Fruit fly (Drosophila melanogaster) whole organism, embryonic: ENCODE data around the gene CG17359.

Source experiments
- Adf1 ChIP-seq: fragments of 200-800 bp; sonication (Bioruptor generic); IDR thresholded peaks from 2 replicates; pipeline ENCODE4 v1.3.6; 2022; ENCODE audit warnings: missing biosample characterization, missing genetic modification characterization
- Atf-2 ChIP-seq: fragments of 200-800 bp; sonication (Bioruptor generic); optimal IDR thresholded peaks from 2 replicates; lab custom pipeline; 2016; ENCODE audit warnings: missing biosample characterization, missing genetic modification characterization
- C15 ChIP-seq: fragments of 200-800 bp; sonication (Bioruptor generic); IDR thresholded peaks from 3 replicates; pipeline ENCODE4 v1.3.6; 2022; ENCODE audit warnings: missing biosample characterization, missing genetic modification characterization
- CG10147 ChIP-seq: fragments of 200-800 bp; sonication (Bioruptor generic); optimal IDR thresholded peaks from 2 replicates; lab custom pipeline; 2019; ENCODE audit warnings: missing biosample characterization, mild to moderate bottlenecking, missing genetic modification characterization, moderate library complexity
- CG1024 ChIP-seq: fragments of 200-800 bp; sonication (Bioruptor generic); IDR thresholded peaks from 2 replicates; pipeline ENCODE4 v1.3.6; 2022; ENCODE audit warnings: missing biosample characterization, missing genetic modification characterization
- CG11456 ChIP-seq: fragments of 200-800 bp; sonication (Bioruptor generic); IDR thresholded peaks from 3 replicates; pipeline ENCODE4 v1.3.6; 2022; ENCODE audit warnings: missing biosample characterization, missing genetic modification characterization
- CG12219 ChIP-seq: fragments of 200-800 bp; sonication (Bioruptor generic); optimal IDR thresholded peaks from 3 replicates; lab custom pipeline; 2018; ENCODE audit warnings: missing biosample characterization, mild to moderate bottlenecking, missing genetic modification characterization
- CG13296 ChIP-seq: fragments of 200-800 bp; sonication (Bioruptor generic); optimal IDR thresholded peaks from 3 replicates; lab custom pipeline; 2018; ENCODE audit warnings: missing biosample characterization, mild to moderate bottlenecking, missing genetic modification characterization
- CG16779 ChIP-seq: fragments of 200-800 bp; sonication (Bioruptor generic); IDR thresholded peaks from 2 replicates; pipeline ENCODE4 v1.3.6; 2022; ENCODE audit warnings: missing biosample characterization, missing genetic modification characterization
- CG17829 ChIP-seq: fragments of 200-800 bp; optimal IDR thresholded peaks from 2 replicates; lab custom pipeline; 2019; ENCODE audit warnings: missing biosample characterization, mild to moderate bottlenecking, missing genetic modification characterization, moderate library complexity
- CG30403 ChIP-seq: fragments of 200-800 bp; sonication (Bioruptor generic); optimal IDR thresholded peaks from 3 replicates; lab custom pipeline; 2016; ENCODE audit warnings: missing biosample characterization, missing genetic modification characterization
- CG33557 ChIP-seq: fragments of 200-800 bp; sonication (Bioruptor generic); optimal IDR thresholded peaks from 2 replicates; lab custom pipeline; 2019; ENCODE audit warnings: missing biosample characterization, mild to moderate bottlenecking, missing genetic modification characterization, moderate library complexity
- CG34224 ChIP-seq: fragments of 200-800 bp; sonication (Bioruptor generic); IDR thresholded peaks from 3 replicates; pipeline ENCODE4 v1.3.6; 2022; ENCODE audit warnings: missing biosample characterization, missing genetic modification characterization; ENCODE audit not compliant: partially characterized antibody
- CG6854 ChIP-seq: fragments of 200-800 bp; sonication (Bioruptor generic); optimal IDR thresholded peaks from 3 replicates; lab custom pipeline; 2017; ENCODE audit warnings: missing biosample characterization, mild to moderate bottlenecking, missing genetic modification characterization
- CHES-1-like ChIP-seq: fragments of 200-800 bp; sonication (Bioruptor generic); optimal IDR thresholded peaks from 2 replicates; lab custom pipeline; 2016; ENCODE audit warnings: missing biosample characterization, missing genetic modification characterization
- D19B ChIP-seq: fragments of 200-800 bp; sonication (Bioruptor generic); optimal IDR thresholded peaks from 2 replicates; lab custom pipeline; 2017; ENCODE audit warnings: missing biosample characterization, mild to moderate bottlenecking, missing genetic modification characterization
- Dad ChIP-seq: fragments of 200-800 bp; sonication (Bioruptor generic); optimal IDR thresholded peaks from 3 replicates; lab custom pipeline; 2016; ENCODE audit warnings: missing biosample characterization, missing genetic modification characterization
- Dip3 ChIP-seq: fragments of 200-800 bp; sonication (Bioruptor generic); optimal IDR thresholded peaks from 3 replicates; lab custom pipeline; 2016; ENCODE audit warnings: missing biosample characterization, missing genetic modification characterization
- Elba2 ChIP-seq: fragments of 200-800 bp; sonication (Bioruptor generic); optimal IDR thresholded peaks from 3 replicates; lab custom pipeline; 2016; ENCODE audit warnings: missing biosample characterization, missing genetic modification characterization
- GATAe ChIP-seq: fragments of 200-800 bp; sonication (Bioruptor generic); conservative IDR thresholded peaks from 2 replicates; pipeline ENCODE4 v1.3.6; 2022; ENCODE audit warnings: missing biosample characterization, missing genetic modification characterization
- HLH54F ChIP-seq: fragments of 200-800 bp; sonication (Bioruptor generic); optimal IDR thresholded peaks from 3 replicates; lab custom pipeline; 2016; ENCODE audit warnings: missing biosample characterization, missing genetic modification characterization
- Hmr ChIP-seq: fragments of 200-800 bp; sonication (Bioruptor generic); optimal IDR thresholded peaks from 3 replicates; lab custom pipeline; 2017; ENCODE audit warnings: mild to moderate bottlenecking, missing biosample characterization, missing genetic modification reagents, missing genetic modification characterization
- Hr51 ChIP-seq, 2 experiments: fragments of 200-800 bp; sonication (Bioruptor generic); optimal IDR thresholded peaks; 2 replicates in 1 of 2; 3 replicates in 1 of 2; lab custom pipeline; 2016 to 2018; ENCODE audit warnings: missing biosample characterization in 2 of 2, missing genetic modification characterization in 2 of 2, mild to moderate bottlenecking in 1 of 2, moderate library complexity in 1 of 2
- Mad ChIP-seq: fragments of 200-800 bp; sonication (Bioruptor generic); optimal IDR thresholded peaks from 2 replicates; lab custom pipeline; 2016; ENCODE audit warnings: missing biosample characterization, missing genetic modification characterization
- Opbp ChIP-seq: fragments of 200-800 bp; sonication (Bioruptor generic); IDR thresholded peaks from 3 replicates; pipeline ENCODE4 v1.3.6; 2022; ENCODE audit warnings: missing biosample characterization, missing genetic modification characterization; ENCODE audit not compliant: partially characterized antibody
- Rx ChIP-seq: fragments of 200-800 bp; sonication (Bioruptor generic); IDR thresholded peaks from 2 replicates; pipeline ENCODE4 v1.3.6; 2022; ENCODE audit warnings: missing biosample characterization, missing genetic modification characterization
- Sin3A ChIP-seq: fragments of >200 bp; optimal IDR thresholded peaks from 2 replicates; lab custom pipeline; 2018
- TFAM ChIP-seq: fragments of 200-800 bp; sonication (Bioruptor generic); optimal IDR thresholded peaks from 2 replicates; lab custom pipeline; 2017; ENCODE audit warnings: missing biosample characterization, missing genetic modification characterization, inconsistent platforms
- Tbp ChIP-seq: fragments of >200 bp; optimal IDR thresholded peaks from 2 replicates; lab custom pipeline; 2018; ENCODE audit warnings: missing biosample characterization, missing genetic modification characterization
- ap ChIP-seq: fragments of 200-800 bp; sonication (Bioruptor generic); IDR thresholded peaks from 2 replicates; pipeline ENCODE4 v1.3.6; 2022; ENCODE audit warnings: missing biosample characterization, missing genetic modification characterization
- bigmax ChIP-seq: fragments of 200-800 bp; sonication (Bioruptor generic); optimal IDR thresholded peaks from 2 replicates; lab custom pipeline; 2018; ENCODE audit warnings: missing biosample characterization, mild to moderate bottlenecking, missing genetic modification characterization
- cato ChIP-seq: fragments of 200-800 bp; sonication (Bioruptor generic); optimal IDR thresholded peaks from 2 replicates; lab custom pipeline; 2016; ENCODE audit warnings: missing biosample characterization, missing genetic modification characterization, borderline replicate concordance
- dmrt11E ChIP-seq: fragments of 200-800 bp; sonication (Bioruptor generic); optimal IDR thresholded peaks from 3 replicates; lab custom pipeline; 2018; ENCODE audit warnings: missing biosample characterization, mild to moderate bottlenecking, missing genetic modification characterization, moderate library complexity
- gem ChIP-seq: fragments of 200-800 bp; sonication (Bioruptor generic); optimal IDR thresholded peaks from 2 replicates; lab custom pipeline; 2019; ENCODE audit warnings: missing biosample characterization, mild to moderate bottlenecking, missing genetic modification characterization, moderate library complexity
- gro ChIP-seq: fragments of 200-800 bp; sonication (Bioruptor generic); optimal IDR thresholded peaks from 2 replicates; lab custom pipeline; 2016; ENCODE audit warnings: missing biosample characterization, missing genetic modification characterization
- inv ChIP-seq: fragments of 200-800 bp; sonication (Bioruptor generic); IDR thresholded peaks from 2 replicates; pipeline ENCODE4 v1.3.6; 2022; ENCODE audit warnings: missing biosample characterization, missing genetic modification characterization; ENCODE audit not compliant: partially characterized antibody
- kah ChIP-seq: fragments of 200-800 bp; sonication (Bioruptor generic); optimal IDR thresholded peaks from 2 replicates; lab custom pipeline; 2018; ENCODE audit warnings: missing biosample characterization, mild to moderate bottlenecking, missing genetic modification characterization
- lov ChIP-seq, 2 experiments: fragments of 200-800 bp in 1 of 2; fragments of >200 bp in 1 of 2; sonication (Bioruptor generic) in 1 of 2; IDR thresholded peaks in 1 of 2; optimal IDR thresholded peaks in 1 of 2; 2 replicates in 1 of 2; 3 replicates in 1 of 2; pipeline versions ENCODE4 v1.3.6 to Lab custom; 2017 to 2022; ENCODE audit warnings: missing biosample characterization in 1 of 2, missing genetic modification characterization in 1 of 2
- mld ChIP-seq: fragments of 200-800 bp; sonication (Bioruptor generic); IDR thresholded peaks from 3 replicates; pipeline ENCODE4 v1.3.6; 2022; ENCODE audit warnings: missing biosample characterization, missing genetic modification characterization; ENCODE audit not compliant: partially characterized antibody
- nerfin-1 ChIP-seq: fragments of 200-800 bp; sonication (Bioruptor generic); optimal IDR thresholded peaks from 3 replicates; lab custom pipeline; 2019; ENCODE audit warnings: missing biosample characterization, mild to moderate bottlenecking, missing genetic modification characterization, moderate library complexity
- otp ChIP-seq: fragments of 200-800 bp; sonication (Bioruptor generic); IDR thresholded peaks from 3 replicates; pipeline ENCODE4, ENCODE4 v1.3.6; 2022; ENCODE audit warnings: missing biosample characterization, missing genetic modification characterization
- rib ChIP-seq: fragments of 200-800 bp; sonication (Bioruptor generic); IDR thresholded peaks from 2 replicates; pipeline ENCODE4 v1.3.6; 2022; ENCODE audit warnings: missing biosample characterization, missing genetic modification characterization
- sens-2 ChIP-seq: fragments of 200-800 bp; sonication (Bioruptor generic); IDR thresholded peaks from 2 replicates; pipeline ENCODE4 v1.3.6; 2022; ENCODE audit warnings: missing biosample characterization, missing genetic modification characterization
- sim ChIP-seq: fragments of 200-800 bp; sonication (Bioruptor generic); IDR thresholded peaks from 2 replicates; pipeline ENCODE4 v1.3.6; 2022; ENCODE audit warnings: missing biosample characterization, missing genetic modification characterization
- slbo ChIP-seq: fragments of 200-800 bp; sonication (Bioruptor generic); IDR thresholded peaks from 2 replicates; pipeline ENCODE4 v1.3.6; 2022; ENCODE audit warnings: missing biosample characterization, missing genetic modification characterization
- slp2 ChIP-seq: fragments of 200-800 bp; sonication (Bioruptor generic); optimal IDR thresholded peaks from 2 replicates; lab custom pipeline; 2016; ENCODE audit warnings: missing biosample characterization, missing genetic modification characterization
- tio ChIP-seq: fragments of 200-800 bp; sonication (Bioruptor generic); optimal IDR thresholded peaks from 2 replicates; lab custom pipeline; 2017; ENCODE audit warnings: missing biosample characterization, missing genetic modification characterization, inconsistent platforms
- zf30C ChIP-seq: fragments of 200-800 bp; sonication (Bioruptor generic); optimal IDR thresholded peaks from 3 replicates; lab custom pipeline; 2018; ENCODE audit warnings: missing biosample characterization, mild to moderate bottlenecking, missing genetic modification characterization

Gene CG17359

DNA sequence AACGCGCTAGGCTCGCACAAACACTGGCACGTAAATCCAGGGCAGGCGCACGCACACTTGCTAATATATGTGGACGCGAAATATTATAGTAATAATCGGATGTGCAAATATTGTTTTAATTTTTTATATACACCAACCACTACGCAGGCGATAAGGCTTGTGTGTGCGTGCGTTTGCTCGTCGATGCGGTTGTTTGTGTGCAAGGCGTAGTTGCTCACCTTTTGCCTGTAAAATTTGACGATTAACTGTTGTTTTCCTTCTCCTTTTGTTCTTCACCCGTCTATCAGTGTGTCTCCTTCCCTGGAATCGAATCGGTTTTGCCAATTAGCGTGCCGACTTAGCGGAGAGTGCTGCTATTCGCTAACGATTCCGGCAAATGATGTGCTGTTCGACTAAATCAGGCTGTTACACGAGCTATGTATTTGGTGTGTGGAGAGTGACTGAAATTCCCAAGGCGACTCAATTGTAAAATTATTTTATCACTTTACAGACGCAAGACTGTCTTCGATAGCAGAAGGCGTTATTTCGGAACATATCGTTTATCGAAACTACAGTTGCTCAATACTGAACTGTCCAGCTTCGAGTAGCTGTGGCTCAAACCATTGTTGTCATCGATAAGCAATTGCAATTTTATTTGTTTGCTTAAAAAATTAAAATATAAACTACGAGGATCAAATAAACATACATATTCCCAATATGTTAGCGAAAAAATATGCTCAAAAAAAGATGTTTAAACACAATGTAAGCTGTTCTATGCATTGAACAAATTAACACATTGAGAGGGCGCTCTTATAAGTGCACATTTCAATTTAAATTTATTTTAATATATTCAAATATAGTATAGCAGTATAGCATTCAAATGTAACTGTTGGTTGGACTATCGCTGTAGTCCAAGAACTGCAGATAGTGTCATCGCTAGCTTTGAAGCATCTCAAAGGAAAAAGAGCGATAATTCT is 32.4 kb upstream of the CG17359 start, which contains the start of the genes CG6650 and endos (continued):
- TF ChIP-seq tio (GFP tag; lab: Kevin White, UChicago): no peak
- TF ChIP-seq kah (GFP tag; lab: Kevin White, UChicago): no peak
- TF ChIP-seq GATAe (GFP tag; lab: Robert Waterston, UW): no peak
- peak in 1 of 2 experiments; percentile 17 for TF ChIP-seq Hr51 (GFP tag; optimal IDR thresholded peaks at IDR 0.05; lab: Kevin White, UChicago)
- no peak for TF ChIP-seq TFAM (GFP tag; lab: Kevin White, UChicago)
- no peak for TF ChIP-seq lov (optimal IDR thresholded peaks at IDR 0.05; lab: Kevin White, UChicago)
- TF ChIP-seq lov (GFP tag; IDR thresholded peaks at IDR 0.05; lab: Robert Waterston, UW): no peak
- TF ChIP-seq Mad (GFP tag; lab: Kevin White, UChicago): no peak
- TF ChIP-seq C15 (GFP tag; lab: Robert Waterston, UW): no peak
- peak; percentile 56; the same call in 1 of the 2 replicates for TF ChIP-seq slbo (GFP tag; lab: Robert Waterston, UW)
- TF ChIP-seq CG12219 (GFP tag; lab: Kevin White, UChicago): no peak
- TF ChIP-seq CG16779 (GFP tag; lab: Robert Waterston, UW): no peak
- TF ChIP-seq Atf-2: no peak
- TF ChIP-seq CHES-1-like (GFP tag; lab: Kevin White, UChicago): no peak
- no peak for TF ChIP-seq gro (GFP tag; lab: Kevin White, UChicago)
- TF ChIP-seq Tbp (GFP tag; lab: Kevin White, UChicago): no peak
- TF ChIP-seq Dip3 (GFP tag; lab: Kevin White, UChicago): peak; percentile 5
- TF ChIP-seq CG30403: peak; percentile 39
- TF ChIP-seq otp: no peak
- peak; percentile 69 for TF ChIP-seq CG13296 (GFP tag; lab: Kevin White, UChicago)
- TF ChIP-seq sim (GFP tag; lab: Robert Waterston, UW): no peak
- peak; percentile 52 for TF ChIP-seq CG17829 (tag; lab: Kevin White, UChicago)
- TF ChIP-seq Adf1: no peak
- peak; percentile 57 for TF ChIP-seq Sin3A (lab: Kevin White, UChicago)
- TF ChIP-seq HLH54F (GFP tag; lab: Kevin White, UChicago): peak; percentile 4
- TF ChIP-seq Dad (GFP tag; lab: Kevin White, UChicago): no peak
- peak; percentile 74 for TF ChIP-seq Opbp
- TF ChIP-seq inv: peak; percentile 68
- TF ChIP-seq nerfin-1 (tag; lab: Kevin White, UChicago): peak; percentile 41
- peak; percentile 24 for TF ChIP-seq dmrt11E (tag; lab: Kevin White, UChicago)
- no peak for TF ChIP-seq CG6854 (GFP tag; lab: Kevin White, UChicago)
- TF ChIP-seq zf30C: no peak
- no peak for TF ChIP-seq rib (GFP tag; lab: Robert Waterston, UW)
- TF ChIP-seq CG34224: peak; percentile 66; the same call in 2 of the 3 replicates
- peak; percentile 39; the same call in 1 of the 3 replicates for TF ChIP-seq CG11456 (GFP tag; lab: Robert Waterston, UW)
- TF ChIP-seq gem (tag; lab: Kevin White, UChicago): peak; percentile 53
- TF ChIP-seq bigmax (GFP tag; lab: Kevin White, UChicago): no peak
- peak; percentile 23 for TF ChIP-seq Hmr (GFP tag; lab: Kevin White, UChicago)
- no peak for TF ChIP-seq D19B
- TF ChIP-seq ap (GFP tag; lab: Robert Waterston, UW): no peak
- peak; percentile 37; the same call in 1 of the 3 replicates for TF ChIP-seq mld (GFP tag; lab: Robert Waterston, UW)
- no peak for TF ChIP-seq CG33557 (GFP tag; lab: Kevin White, UChicago)
- TF ChIP-seq Elba2: peak; percentile 59
- TF ChIP-seq slp2 (GFP tag; lab: Kevin White, UChicago): no peak
- no peak for TF ChIP-seq cato (GFP tag; lab: Kevin White, UChicago)
- no peak for TF ChIP-seq CG10147 (GFP tag; lab: Kevin White, UChicago)
- no peak for TF ChIP-seq sens-2 (GFP tag; lab: Robert Waterston, UW)
- TF ChIP-seq Rx: no peak
- TF ChIP-seq CG1024 (GFP tag; lab: Robert Waterston, UW): no peak
